Worm (Caenorhabditis elegans): ENCODE data around the gene scl-5.

DNA sequence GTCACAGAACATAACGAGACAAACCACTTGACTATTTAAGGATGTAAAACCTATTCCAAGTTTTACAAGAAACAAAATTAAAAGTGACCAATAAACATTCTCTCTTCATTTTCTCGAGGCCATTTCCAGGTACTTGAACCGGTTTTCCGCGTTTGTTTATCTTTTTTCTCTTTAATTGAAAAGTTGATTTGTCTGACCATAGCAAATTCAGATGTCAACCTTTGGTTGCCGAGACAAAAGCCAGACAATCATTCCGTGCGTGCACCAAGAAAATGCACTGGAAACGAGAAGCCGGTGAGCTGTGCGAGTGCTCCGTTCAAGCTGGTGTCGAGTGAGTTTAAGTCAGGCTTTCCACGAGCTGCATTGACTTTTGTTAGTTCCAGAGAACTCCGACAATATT is 18.3 kb downstream of the scl-5 start:
- TF ChIP-seq elt-1 (tag; optimal IDR thresholded peaks at IDR 0.05; ENCODE audit: borderline replicate concordance, insufficient read depth), result no peak
- TF ChIP-seq snpc-4 (tag; optimal IDR thresholded peaks at IDR 0.05), result no peak
- TF ChIP-seq ces-1 (GFP tag; optimal IDR thresholded peaks at IDR 0.05), result no peak
- no peak for TF ChIP-seq unc-39 (tag; optimal IDR thresholded peaks at IDR 0.05)
- TF ChIP-seq cnd-1 (tag; optimal IDR thresholded peaks at IDR 0.05), result no peak
- no peak for TF ChIP-seq mab-5 (tag; optimal IDR thresholded peaks at IDR 0.05)
